Worm (Caenorhabditis elegans) whole organism, late embryonic: ENCODE data around the gene pks-1.

Experiments used
- ceh-18 ChIP-seq: sonication (generic microtip); optimal IDR thresholded peaks from 2 replicates; lab custom pipeline; 2016; ENCODE audit warnings: missing genetic modification characterization, missing compliant biosample characterization
- eyg-1 ChIP-seq: sonication (generic microtip); optimal IDR thresholded peaks from 2 replicates; lab custom pipeline; 2016; ENCODE audit warnings: missing genotype, missing genetic modification characterization, missing compliant biosample characterization
- fkh-10 ChIP-seq: fragments of 150-350 bp; optimal IDR thresholded peaks from 2 replicates; lab custom pipeline; 2014; ENCODE audit warnings: missing biosample characterization, missing genetic modification reagents, missing genetic modification characterization
- lim-6 ChIP-seq: sonication (generic microtip); optimal IDR thresholded peaks from 2 replicates; lab custom pipeline; 2016; ENCODE audit warnings: missing genetic modification characterization, missing compliant biosample characterization
- nfya-1 ChIP-seq: sonication (generic microtip); optimal IDR thresholded peaks from 2 replicates; lab custom pipeline; 2017; ENCODE audit warnings: missing genetic modification characterization, mild to moderate bottlenecking, missing compliant biosample characterization, antibody characterized with exemption, moderate library complexity
- nhr-11 ChIP-seq: fragments of 150-350 bp; optimal IDR thresholded peaks from 2 replicates; lab custom pipeline; 2014; ENCODE audit warnings: missing biosample characterization, missing genetic modification characterization
- pha-4 ChIP-seq: fragments of 150-350 bp; optimal IDR thresholded peaks from 2 replicates; lab custom pipeline; 2018; ENCODE audit warnings: missing biosample characterization, missing genetic modification reagents, missing genetic modification characterization
- tbx-2 ChIP-seq: sonication (generic microtip); optimal IDR thresholded peaks from 2 replicates; lab custom pipeline; 2016; ENCODE audit warnings: missing genetic modification characterization, missing compliant biosample characterization

DNA sequence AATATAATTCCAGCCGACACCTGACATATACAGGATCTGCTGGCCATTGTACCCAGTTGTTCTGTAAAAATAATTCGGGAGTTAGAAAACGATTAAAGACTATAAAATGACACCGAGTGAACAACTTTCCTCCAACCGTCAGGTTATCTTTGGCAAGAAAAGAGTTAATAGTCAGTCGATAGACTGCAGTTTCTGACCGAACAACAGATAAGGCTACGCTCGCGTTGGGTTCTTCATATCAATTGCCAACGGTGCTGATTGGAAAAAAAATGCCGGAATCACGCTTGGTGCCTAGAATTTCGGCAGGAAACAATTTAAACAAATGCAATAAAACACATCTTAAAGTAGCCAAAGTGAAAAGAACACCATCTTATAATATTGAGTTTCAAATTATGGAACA lies 13.1 kb upstream of the pks-1 start, which contains the start of gene scav-1:
- TF ChIP-seq ceh-18 (tag; lab: Kevin White, UChicago) (no peak), nfya-1 (no peak), eyg-1 (tag; lab: Kevin White, UChicago) (no peak), tbx-2 (tag; lab: Kevin White, UChicago) (no peak), pha-4 (no peak), lim-6 (tag; lab: Kevin White, UChicago) (no peak), fkh-10 (GFP tag; lab: Kevin White, UChicago) (no peak), nhr-11 (tag; lab: Kevin White, UChicago) (no peak)
